Fruit fly (Drosophila melanogaster) whole organism, embryonic: ENCODE results near the gene CG31459.

Source experiments
- ATbp ChIP-seq: fragments of 200-800 bp; sonication (Bioruptor generic); optimal IDR thresholded peaks from 2 replicates; lab custom pipeline; 2017; ENCODE audit warnings: missing biosample characterization, mild to moderate bottlenecking, missing genetic modification characterization, missing genetic modification reagents
- Adf1 ChIP-seq: fragments of 200-800 bp; sonication (Bioruptor generic); IDR thresholded peaks from 2 replicates; pipeline ENCODE4 v1.3.6; 2022; ENCODE audit warnings: missing biosample characterization, missing genetic modification characterization
- Bteb2 ChIP-seq: fragments of 200-800 bp; sonication (Bioruptor generic); optimal IDR thresholded peaks from 2 replicates; lab custom pipeline; 2016; ENCODE audit warnings: missing biosample characterization, missing genetic modification characterization
- CG12104 ChIP-seq: fragments of 200-800 bp; sonication (Bioruptor generic); optimal IDR thresholded peaks from 3 replicates; lab custom pipeline; 2016; ENCODE audit warnings: missing biosample characterization, missing genetic modification characterization
- CG12155 ChIP-seq: fragments of 200-800 bp; sonication (Bioruptor generic); optimal IDR thresholded peaks from 3 replicates; lab custom pipeline; 2016; ENCODE audit warnings: missing biosample characterization, missing genetic modification characterization
- CG1233 ChIP-seq: fragments of 200-800 bp; sonication (Bioruptor generic); optimal IDR thresholded peaks from 4 replicates; lab custom pipeline; 2018; ENCODE audit warnings: missing biosample characterization, mild to moderate bottlenecking, missing genetic modification characterization
- CG12391 ChIP-seq: fragments of 200-800 bp; sonication (Bioruptor generic); optimal IDR thresholded peaks from 3 replicates; lab custom pipeline; 2018; ENCODE audit warnings: missing biosample characterization, mild to moderate bottlenecking, missing genetic modification characterization, moderate library complexity
- CG17359 ChIP-seq: fragments of 200-800 bp; sonication (Bioruptor generic); optimal IDR thresholded peaks from 3 replicates; lab custom pipeline; 2018; ENCODE audit warnings: missing biosample characterization, mild to moderate bottlenecking, missing genetic modification characterization, moderate library complexity
- CG17568 ChIP-seq: fragments of 200-800 bp; sonication (Bioruptor generic); optimal IDR thresholded peaks from 2 replicates; lab custom pipeline; 2018; ENCODE audit warnings: missing biosample characterization, mild to moderate bottlenecking, missing genetic modification characterization, moderate library complexity
- CG17829 ChIP-seq: fragments of 200-800 bp; optimal IDR thresholded peaks from 2 replicates; lab custom pipeline; 2019; ENCODE audit warnings: missing biosample characterization, mild to moderate bottlenecking, missing genetic modification characterization, moderate library complexity
- CG1792 ChIP-seq: fragments of 200-800 bp; sonication (Bioruptor generic); optimal IDR thresholded peaks from 2 replicates; lab custom pipeline; 2016; ENCODE audit warnings: missing biosample characterization, missing genetic modification characterization
- CG18011 ChIP-seq: fragments of 200-800 bp; sonication (Bioruptor generic); optimal IDR thresholded peaks from 2 replicates; lab custom pipeline; 2017; ENCODE audit warnings: missing biosample characterization, missing genetic modification characterization, mild to moderate bottlenecking, moderate library complexity, missing genotype
- CG18476 ChIP-seq: fragments of 200-800 bp; sonication (Bioruptor generic); optimal IDR thresholded peaks from 2 replicates; lab custom pipeline; 2016; ENCODE audit warnings: missing biosample characterization, mild to moderate bottlenecking, missing genetic modification characterization
- CG30431 ChIP-seq: fragments of 200-800 bp; sonication (Bioruptor generic); optimal IDR thresholded peaks from 2 replicates; lab custom pipeline; 2017; ENCODE audit warnings: missing biosample characterization, missing genetic modification characterization
- CG31224 ChIP-seq: fragments of 200-800 bp; sonication (Bioruptor generic); IDR thresholded peaks from 2 replicates; pipeline ENCODE4 v1.3.6; 2022; ENCODE audit warnings: missing biosample characterization, missing genetic modification characterization
- CG31441 ChIP-seq: fragments of 200-800 bp; sonication (Bioruptor generic); IDR thresholded peaks from 2 replicates; pipeline ENCODE4 v1.3.6; 2022; ENCODE audit warnings: missing biosample characterization, missing genetic modification characterization
- CG33213 ChIP-seq: fragments of 200-800 bp; sonication (Bioruptor generic); optimal IDR thresholded peaks from 3 replicates; lab custom pipeline; 2016; ENCODE audit warnings: missing biosample characterization, missing genetic modification characterization
- CG4282 ChIP-seq: fragments of 200-800 bp; sonication (Bioruptor generic); optimal IDR thresholded peaks from 2 replicates; lab custom pipeline; 2016; ENCODE audit warnings: missing biosample characterization, missing genetic modification characterization
- CG4820 ChIP-seq: fragments of 200-800 bp; sonication (Bioruptor generic); optimal IDR thresholded peaks from 3 replicates; lab custom pipeline; 2016; ENCODE audit warnings: missing biosample characterization, missing genetic modification characterization
- CG6254 ChIP-seq: fragments of 200-800 bp; sonication (Bioruptor generic); optimal IDR thresholded peaks from 3 replicates; lab custom pipeline; 2017; ENCODE audit warnings: mild to moderate bottlenecking, missing biosample characterization, missing genetic modification reagents, missing genetic modification characterization
- CG8290 ChIP-seq, 3 experiments: fragments of 200-800 bp; sonication (Bioruptor generic); optimal IDR thresholded peaks; 2 replicates each; lab custom pipeline; 2016 to 2019; ENCODE audit warnings: missing biosample characterization in 3 of 3, missing genetic modification characterization in 3 of 3, mild to moderate bottlenecking in 2 of 3, moderate library complexity in 1 of 3
- CTCF ChIP-seq: fragments of 200-800 bp; sonication (Bioruptor generic); optimal IDR thresholded peaks from 2 replicates; lab custom pipeline; 2017; ENCODE audit warnings: missing biosample characterization, mild to moderate bottlenecking, missing genetic modification characterization, moderate library complexity
- CoRest ChIP-seq: fragments of 200-800 bp; sonication (Bioruptor generic); optimal IDR thresholded peaks from 3 replicates; lab custom pipeline; 2018; ENCODE audit warnings: missing biosample characterization, mild to moderate bottlenecking, missing genetic modification characterization, moderate library complexity
- Ets97D ChIP-seq: fragments of 200-800 bp; sonication (Bioruptor generic); optimal IDR thresholded peaks from 3 replicates; lab custom pipeline; 2016; ENCODE audit warnings: missing biosample characterization, missing genetic modification characterization
- HmgZ ChIP-seq: fragments of 200-800 bp; sonication (Bioruptor generic); optimal IDR thresholded peaks from 2 replicates; lab custom pipeline; 2018; ENCODE audit warnings: missing biosample characterization, mild to moderate bottlenecking, missing genetic modification characterization
- Hmx ChIP-seq: fragments of 200-800 bp; sonication (Bioruptor generic); optimal IDR thresholded peaks from 2 replicates; lab custom pipeline; 2016; ENCODE audit warnings: missing biosample characterization, missing genetic modification characterization
- Jarid2 ChIP-seq: fragments of 200-800 bp; sonication (Bioruptor generic); optimal IDR thresholded peaks from 3 replicates; lab custom pipeline; 2017; ENCODE audit warnings: mild to moderate bottlenecking, missing biosample characterization, missing genetic modification reagents, missing genetic modification characterization
- Lhr ChIP-seq: fragments of 200-800 bp; sonication (Bioruptor generic); optimal IDR thresholded peaks from 3 replicates; lab custom pipeline; 2017; ENCODE audit warnings: mild to moderate bottlenecking, missing biosample characterization, missing genetic modification reagents, missing genetic modification characterization
- Max ChIP-seq: fragments of 200-800 bp; sonication (Bioruptor generic); optimal IDR thresholded peaks from 2 replicates; lab custom pipeline; 2016; ENCODE audit warnings: missing biosample characterization, mild to moderate bottlenecking, missing genetic modification characterization
- Mes4 ChIP-seq: fragments of 200-800 bp; sonication (Bioruptor generic); optimal IDR thresholded peaks from 2 replicates; lab custom pipeline; 2016; ENCODE audit warnings: missing biosample characterization, missing genetic modification characterization
- NK7.1 ChIP-seq: fragments of 200-800 bp; sonication (Bioruptor generic); optimal IDR thresholded peaks from 3 replicates; lab custom pipeline; 2016; ENCODE audit warnings: missing biosample characterization, missing genetic modification characterization
- Pdp1 ChIP-seq, 2 experiments: fragments of 200-800 bp; sonication (Bioruptor generic); optimal IDR thresholded peaks; 3 replicates each; lab custom pipeline; 2016; ENCODE audit warnings: missing biosample characterization in 2 of 2, missing genetic modification characterization in 2 of 2, mild to moderate bottlenecking in 1 of 2, moderate library complexity in 1 of 2
- al ChIP-seq: fragments of 200-800 bp; sonication (Bioruptor generic); IDR thresholded peaks from 2 replicates; pipeline ENCODE4 v1.3.6; 2022; ENCODE audit warnings: missing biosample characterization, missing genetic modification characterization
- amos ChIP-seq: fragments of 200-800 bp; sonication (Bioruptor generic); IDR thresholded peaks from 2 replicates; pipeline ENCODE4 v1.3.6; 2022; ENCODE audit warnings: missing biosample characterization, missing genetic modification characterization; ENCODE audit not compliant: partially characterized antibody
- ap ChIP-seq: fragments of 200-800 bp; sonication (Bioruptor generic); IDR thresholded peaks from 2 replicates; pipeline ENCODE4 v1.3.6; 2022; ENCODE audit warnings: missing biosample characterization, missing genetic modification characterization
- danr ChIP-seq: fragments of 200-800 bp; sonication (Bioruptor generic); IDR thresholded peaks from 2 replicates; pipeline ENCODE4 v1.3.6; 2022; ENCODE audit warnings: missing biosample characterization, missing genetic modification characterization
- ewg ChIP-seq: fragments of 200-800 bp; sonication (Bioruptor generic); optimal IDR thresholded peaks from 3 replicates; lab custom pipeline; 2017; ENCODE audit warnings: mild to moderate bottlenecking, missing biosample characterization, missing genetic modification reagents, missing genetic modification characterization
- fd96Cb ChIP-seq: fragments of 200-800 bp; sonication (Bioruptor generic); optimal IDR thresholded peaks from 2 replicates; lab custom pipeline; 2018; ENCODE audit warnings: missing biosample characterization, mild to moderate bottlenecking, missing genetic modification characterization, moderate library complexity
- gcm ChIP-seq: fragments of 200-800 bp; sonication (Bioruptor generic); optimal IDR thresholded peaks from 2 replicates; lab custom pipeline; 2019; ENCODE audit warnings: missing biosample characterization, mild to moderate bottlenecking, missing genetic modification characterization, moderate library complexity
- gsb-n ChIP-seq: fragments of 200-800 bp; sonication (Bioruptor generic); optimal IDR thresholded peaks from 3 replicates; lab custom pipeline; 2018; ENCODE audit warnings: missing biosample characterization, mild to moderate bottlenecking, missing genetic modification characterization
- jing ChIP-seq: fragments of 200-800 bp; sonication (Bioruptor generic); optimal IDR thresholded peaks from 2 replicates; lab custom pipeline; 2018; ENCODE audit warnings: missing biosample characterization, mild to moderate bottlenecking, missing genetic modification characterization
- lbe ChIP-seq: fragments of 200-800 bp; sonication (Bioruptor generic); optimal IDR thresholded peaks from 2 replicates; lab custom pipeline; 2016; ENCODE audit warnings: missing biosample characterization, mild to moderate bottlenecking, missing genetic modification characterization
- lmd ChIP-seq: fragments of 200-800 bp; sonication (Bioruptor generic); IDR thresholded peaks from 2 replicates; pipeline ENCODE4 v1.3.6; 2022; ENCODE audit warnings: missing biosample characterization, missing genetic modification characterization
- maf-S ChIP-seq: fragments of 200-800 bp; sonication (Bioruptor generic); optimal IDR thresholded peaks from 2 replicates; lab custom pipeline; 2016; ENCODE audit warnings: missing biosample characterization, missing genetic modification characterization
- prd ChIP-seq, 3 experiments: fragments of >200 bp in 2 of 3; fragments of 200-800 bp in 1 of 3; sonication (Bioruptor generic) in 1 of 3; optimal IDR thresholded peaks in 2 of 3; IDR thresholded peaks in 1 of 3; 2 replicates in 2 of 3; 3 replicates in 1 of 3; pipeline versions ENCODE4 v1.3.6 to Lab custom; 2017 to 2022; ENCODE audit warnings: missing biosample characterization in 1 of 3, missing genetic modification characterization in 1 of 3
- repo ChIP-seq: fragments of 200-800 bp; sonication (Bioruptor generic); optimal IDR thresholded peaks from 2 replicates; lab custom pipeline; 2016; ENCODE audit warnings: missing biosample characterization, missing genetic modification characterization
- sens ChIP-seq: fragments of 200-800 bp; sonication (Bioruptor generic); peaks from one replicate; lab custom pipeline; 2016; ENCODE audit warnings: missing biosample characterization, missing genetic modification characterization
- slbo ChIP-seq: fragments of 200-800 bp; sonication (Bioruptor generic); IDR thresholded peaks from 2 replicates; pipeline ENCODE4 v1.3.6; 2022; ENCODE audit warnings: missing biosample characterization, missing genetic modification characterization
- toy ChIP-seq: fragments of 200-800 bp; sonication (Bioruptor generic); IDR thresholded peaks from 2 replicates; pipeline ENCODE4 v1.3.6; 2022; ENCODE audit warnings: missing biosample characterization, missing genetic modification characterization
- unc-4 ChIP-seq: fragments of 200-800 bp; sonication (Bioruptor generic); IDR thresholded peaks from 2 replicates; pipeline ENCODE4 v1.3.6; 2022; ENCODE audit warnings: missing biosample characterization, missing genetic modification characterization; ENCODE audit not compliant: partially characterized antibody

The CG31459 gene

DNA sequence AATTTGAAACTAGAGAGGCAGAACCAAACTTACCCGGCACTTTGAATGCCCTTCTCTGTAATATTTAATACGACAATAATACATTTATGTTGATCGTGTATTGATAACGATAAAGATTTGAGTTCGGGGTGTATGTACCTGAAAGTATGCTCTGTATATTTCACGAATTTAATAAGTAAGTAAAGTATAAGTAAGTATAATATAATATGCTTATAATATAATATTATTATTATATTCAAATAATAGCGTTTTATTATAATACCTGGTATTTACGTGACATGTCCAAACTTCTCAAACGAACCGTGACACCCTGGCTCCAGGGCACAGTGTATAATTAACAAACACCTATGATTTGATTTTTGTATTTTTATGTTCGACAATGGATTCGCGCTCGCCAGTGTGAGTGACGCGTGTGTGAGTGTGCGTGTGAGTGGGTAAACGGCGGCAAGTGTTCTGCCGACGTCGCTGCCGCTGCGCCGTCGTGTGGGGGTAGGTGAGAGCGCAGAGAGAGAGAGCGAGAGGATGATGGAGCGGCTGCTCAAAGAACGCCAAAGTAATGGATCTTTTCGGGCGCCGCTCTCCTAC is 49.0 kb downstream of the CG31459 start (continued):
- TF ChIP-seq unc-4 (GFP tag; lab: Robert Waterston, UW), result no peak
- TF ChIP-seq lbe, result no peak
- peak; percentile 61; the same call in 1 of the 2 replicates for TF ChIP-seq CG31224 (GFP tag; lab: Robert Waterston, UW)
- peak; percentile 69 for TF ChIP-seq al (GFP tag; lab: Robert Waterston, UW)
- TF ChIP-seq CG17359 (tag; lab: Kevin White, UChicago), result peak; percentile 81
- no peak for TF ChIP-seq prd (optimal IDR thresholded peaks at IDR 0.05; lab: Kevin White, UChicago)
- TF ChIP-seq prd (GFP tag; IDR thresholded peaks at IDR 0.05; lab: Robert Waterston, UW), result peak; percentile 55
- TF ChIP-seq CG1792 (GFP tag; lab: Kevin White, UChicago), result no peak
- no peak for TF ChIP-seq CG8290 (GFP tag; optimal IDR thresholded peaks at IDR 0.05; lab: Kevin White, UChicago)
- peak in 1 of 2 experiments; percentile 49 for TF ChIP-seq CG8290 (tag; optimal IDR thresholded peaks at IDR 0.05; lab: Kevin White, UChicago)
- TF ChIP-seq CG12155 (GFP tag; lab: Kevin White, UChicago), result peak; percentile 57
- TF ChIP-seq CoRest, result peak; percentile 86
- TF ChIP-seq Jarid2 (GFP tag; lab: Kevin White, UChicago), result peak; percentile 58
- TF ChIP-seq gcm, result peak; percentile 45
- peak; percentile 18 for TF ChIP-seq gsb-n (tag; lab: Kevin White, UChicago)
- TF ChIP-seq NK7.1 (GFP tag; lab: Kevin White, UChicago), result no peak
- TF ChIP-seq CG31441, result peak; percentile 77
- TF ChIP-seq HmgZ, result peak; percentile 48
- TF ChIP-seq fd96Cb (tag; lab: Kevin White, UChicago), result peak; percentile 78
- TF ChIP-seq jing (GFP tag; lab: Kevin White, UChicago), result peak; percentile 12
- TF ChIP-seq ewg, result peak; percentile 43
- peak; percentile 52 for TF ChIP-seq ATbp
- no peak for TF ChIP-seq CG4282 (GFP tag; lab: Kevin White, UChicago)
- TF ChIP-seq Adf1, result peak; percentile 95
- peak; percentile 27 for TF ChIP-seq CG33213 (GFP tag; lab: Kevin White, UChicago)
- TF ChIP-seq CG18476 (GFP tag; lab: Kevin White, UChicago), result peak; percentile 41
- peak; percentile 79 for TF ChIP-seq CG1233
- TF ChIP-seq Bteb2 (GFP tag; lab: Kevin White, UChicago), result no peak
- no peak for TF ChIP-seq repo (GFP tag; lab: Kevin White, UChicago)
- peak; percentile 48 for TF ChIP-seq CG4820 (GFP tag; lab: Kevin White, UChicago)
- no peak for TF ChIP-seq Hmx (GFP tag; lab: Kevin White, UChicago)
- peak; percentile 51 for TF ChIP-seq CG6254
- TF ChIP-seq amos, result no peak
- peak; percentile 23 for TF ChIP-seq CG30431
- TF ChIP-seq CG12391 (tag; lab: Kevin White, UChicago), result peak; percentile 73
- TF ChIP-seq Ets97D (GFP tag; lab: Kevin White, UChicago), result no peak
- peak; percentile 78 for TF ChIP-seq slbo (GFP tag; lab: Robert Waterston, UW)
- TF ChIP-seq Lhr, result no peak
- TF ChIP-seq toy (GFP tag; lab: Robert Waterston, UW), result no peak
- no peak for TF ChIP-seq Mes4 (GFP tag; lab: Kevin White, UChicago)
- TF ChIP-seq CG17568, result no peak
- peak; percentile 47 for TF ChIP-seq sens (GFP tag; lab: Kevin White, UChicago)
- no peak for TF ChIP-seq danr
- TF ChIP-seq CG17829 (tag; lab: Kevin White, UChicago), result peak; percentile 59
- peak; percentile 6 for TF ChIP-seq CG18011 (GFP tag; lab: Kevin White, UChicago)
- peak; percentile 47 for TF ChIP-seq CTCF (GFP tag; lab: Kevin White, UChicago)
- TF ChIP-seq lmd (GFP tag; lab: Robert Waterston, UW), result peak; percentile 73; the same call in 1 of the 2 replicates
- no peak for TF ChIP-seq ap (GFP tag; lab: Robert Waterston, UW)
- TF ChIP-seq maf-S (GFP tag; lab: Kevin White, UChicago), result no peak
- peak; percentile 64 for TF ChIP-seq CG12104 (GFP tag; lab: Kevin White, UChicago)
- peak; percentile 47 for TF ChIP-seq Max (GFP tag; lab: Kevin White, UChicago)
- TF ChIP-seq Pdp1 (GFP tag; optimal IDR thresholded peaks at IDR 0.05; lab: Kevin White, UChicago), result peak in 1 of 2 experiments; percentile 34
